Fruit fly (Drosophila melanogaster): ENCODE measurements around the gene Npc2b.

- TF ChIP-seq psq (optimal IDR thresholded peaks at IDR 0.05): no peak
- no peak for TF ChIP-seq h (optimal IDR thresholded peaks at IDR 0.05)
These were observed 21.2 kb upstream of the Npc2b start for dm6 chr3R:14067904-14068636.
